Fruit fly (Drosophila melanogaster): ENCODE results near the gene CG4073.

CG4073 gene

DNA sequence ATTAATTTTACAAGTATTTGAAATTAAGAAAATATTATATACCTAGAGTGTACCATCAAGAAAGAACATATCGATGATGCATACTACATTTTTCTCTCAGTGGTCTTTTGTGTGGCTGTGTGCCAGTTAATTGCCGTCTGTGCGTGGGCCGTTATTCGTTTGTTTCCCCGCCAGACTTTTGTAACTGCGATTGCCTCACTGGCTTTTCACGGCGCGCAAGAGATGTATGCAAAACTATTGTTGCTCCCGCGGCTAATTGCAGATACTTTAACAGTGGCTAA is 33.0 kb upstream of the CG4073 start (continued):
- TF ChIP-seq CG18476 (GFP tag; optimal IDR thresholded peaks at IDR 0.05) (no peak), danr (GFP tag; IDR thresholded peaks at IDR 0.05) (peak; percentile 56; the same call in 1 of the 2 replicates), gt (GFP tag; IDR thresholded peaks at IDR 0.05) (no peak), CG6765 (GFP tag; optimal IDR thresholded peaks at IDR 0.05) (no peak), Dfd (GFP tag; optimal IDR thresholded peaks at IDR 0.05) (no peak), CG6791 (GFP tag; IDR thresholded peaks at IDR 0.05; ENCODE audit: partially characterized antibody) (no peak), CG10209 (GFP tag; optimal IDR thresholded peaks at IDR 0.05) (no peak), ab (GFP tag; optimal IDR thresholded peaks at IDR 0.05) (no peak), CG18011 (GFP tag; optimal IDR thresholded peaks at IDR 0.05) (no peak), CG34224 (GFP tag; IDR thresholded peaks at IDR 0.05; ENCODE audit: partially characterized antibody) (no peak), CG4707 (GFP tag; optimal IDR thresholded peaks at IDR 0.05) (no peak), Doc3 (GFP tag; IDR thresholded peaks at IDR 0.05; ENCODE audit: partially characterized antibody) (no peak), CG2120 (GFP tag; optimal IDR thresholded peaks at IDR 0.05) (no peak), Med (GFP tag) (peak; percentile 74), CG1602 (GFP tag; optimal IDR thresholded peaks at IDR 0.05) (no peak), ranshi (GFP tag; IDR thresholded peaks at IDR 0.05) (peak; percentile 65), hb (GFP tag; IDR thresholded peaks at IDR 0.05; ENCODE audit: partially characterized antibody) (no peak), chm (GFP tag; IDR thresholded peaks at IDR 0.05) (no peak; the same call in 1 of the 2 replicates), run (tag; optimal IDR thresholded peaks at IDR 0.05) (no peak), sr (GFP tag; IDR thresholded peaks at IDR 0.05) (peak; percentile 75; the same call in 1 of the 3 replicates), Elba2 (GFP tag; optimal IDR thresholded peaks at IDR 0.05) (no peak), dpn (GFP tag; optimal IDR thresholded peaks at IDR 0.05) (no peak), Hr51 (GFP tag; optimal IDR thresholded peaks at IDR 0.05) (peak in 1 of 2 experiments; percentile 49), GATAe (GFP tag; conservative IDR thresholded peaks at IDR 0.05) (no peak), CG3847 (GFP tag; IDR thresholded peaks at IDR 0.05) (peak; percentile 39), CG6854 (GFP tag; optimal IDR thresholded peaks at IDR 0.05) (no peak), exex (tag; optimal IDR thresholded peaks at IDR 0.05) (no peak), CG10565 (GFP tag; optimal IDR thresholded peaks at IDR 0.05) (no peak), ken (GFP tag; IDR thresholded peaks at IDR 0.05) (peak; percentile 51; the same call in 1 of the 3 replicates), CG10366 (GFP tag; IDR thresholded peaks at IDR 0.05) (peak; percentile 75), knrl (GFP tag; IDR thresholded peaks at IDR 0.05; ENCODE audit: partially characterized antibody) (no peak), Scr (GFP tag; IDR thresholded peaks at IDR 0.05; ENCODE audit: partially characterized antibody) (no peak), jigr1 (GFP tag; IDR thresholded peaks at IDR 0.05) (no peak), CkIIα-i1 (GFP tag; IDR thresholded peaks at IDR 0.05) (no peak), nerfin-2 (GFP tag; IDR thresholded peaks at IDR 0.05; ENCODE audit: partially characterized antibody) (no peak), amos (GFP tag; IDR thresholded peaks at IDR 0.05; ENCODE audit: partially characterized antibody) (no peak), h (optimal IDR thresholded peaks at IDR 0.05) (no peak), CG30431 (GFP tag; optimal IDR thresholded peaks at IDR 0.05) (peak; percentile 62), Doc2 (GFP tag; IDR thresholded peaks at IDR 0.05) (no peak), CG1647 (GFP tag; optimal IDR thresholded peaks at IDR 0.05) (no peak), CG9932 (GFP tag; IDR thresholded peaks at IDR 0.05) (peak; percentile 35), Antp (GFP tag; optimal IDR thresholded peaks at IDR 0.05) (no peak), bcd (GFP tag; optimal IDR thresholded peaks at IDR 0.05) (no peak), Fer2 (tag; optimal IDR thresholded peaks at IDR 0.05) (no peak), fd64A (GFP tag; optimal IDR thresholded peaks at IDR 0.05) (no peak), CG10959 (GFP tag; IDR thresholded peaks at IDR 0.05) (peak; percentile 41; the same call in 1 of the 2 replicates), CG8944 (GFP tag; optimal IDR thresholded peaks at IDR 0.05) (no peak), ewg (GFP tag; optimal IDR thresholded peaks at IDR 0.05) (no peak), lmd (GFP tag; IDR thresholded peaks at IDR 0.05) (peak; percentile 52), CG17912 (GFP tag; optimal IDR thresholded peaks at IDR 0.05) (no peak), CG13287 (GFP tag; IDR thresholded peaks at IDR 0.05; ENCODE audit: partially characterized antibody) (no peak)
